Worm (Caenorhabditis elegans) whole organism, mixed stage, embryonic: ENCODE measurements around the gene ZK822.10.

Source experiments
- M03D4.4 ChIP-seq: sonication (generic microtip); optimal IDR thresholded peaks from 2 replicates; lab custom pipeline; 2017; ENCODE audit warnings: mild to moderate bottlenecking, missing genetic modification characterization, missing compliant biosample characterization
- bed-3 ChIP-seq: fragments of 200-800 bp; sonication (Bioruptor generic); optimal IDR thresholded peaks from 3 replicates; lab custom pipeline; 2018; ENCODE audit warnings: mild to moderate bottlenecking, missing genetic modification characterization, moderate library complexity, missing compliant biosample characterization
- blmp-1 ChIP-seq: fragments of 150-350 bp; optimal IDR thresholded peaks from 2 replicates; lab custom pipeline; 2014; ENCODE audit warnings: missing biosample characterization, missing genetic modification characterization
- ceh-39 ChIP-seq: fragments of 150-350 bp; optimal IDR thresholded peaks from 2 replicates; lab custom pipeline; 2014; ENCODE audit warnings: missing biosample characterization, missing genetic modification characterization
- ceh-43 ChIP-seq: fragments of 200-800 bp; sonication (Bioruptor generic); optimal IDR thresholded peaks from 2 replicates; lab custom pipeline; 2018; ENCODE audit warnings: mild to moderate bottlenecking, missing genetic modification characterization, moderate library complexity, missing compliant biosample characterization
- ceh-83 ChIP-seq: fragments of 200-800 bp; sonication (Bioruptor generic); optimal IDR thresholded peaks from 2 replicates; lab custom pipeline; 2018; ENCODE audit warnings: mild to moderate bottlenecking, missing genetic modification characterization, missing compliant biosample characterization
- ces-1 ChIP-seq: fragments of 150-350 bp; optimal IDR thresholded peaks from 2 replicates; lab custom pipeline; 2014; ENCODE audit warnings: missing biosample characterization, missing genetic modification reagents, missing genetic modification characterization
- cnd-1 ChIP-seq: fragments of 200-800 bp; sonication (Bioruptor generic); optimal IDR thresholded peaks from 2 replicates; lab custom pipeline; 2018; ENCODE audit warnings: mild to moderate bottlenecking, missing genetic modification characterization, missing compliant biosample characterization
- drap-1 ChIP-seq: fragments of 200-800 bp; sonication (Bioruptor generic); optimal IDR thresholded peaks from 3 replicates; lab custom pipeline; 2018; ENCODE audit warnings: mild to moderate bottlenecking, missing genetic modification characterization, missing compliant biosample characterization
- elt-1 ChIP-seq: sonication (generic microtip); optimal IDR thresholded peaks from 2 replicates; lab custom pipeline; 2017; ENCODE audit warnings: missing genetic modification characterization, mild to moderate bottlenecking, missing compliant biosample characterization, antibody characterized with exemption, moderate library complexity, borderline replicate concordance; ENCODE audit not compliant: insufficient read depth
- elt-3 ChIP-seq: fragments of 150-350 bp; optimal IDR thresholded peaks from 2 replicates; lab custom pipeline; 2014; ENCODE audit warnings: missing biosample characterization, missing genetic modification characterization
- flh-1 ChIP-seq: fragments of 200-800 bp; sonication (Bioruptor generic); optimal IDR thresholded peaks from 2 replicates; lab custom pipeline; 2018; ENCODE audit warnings: mild to moderate bottlenecking, missing genetic modification characterization, moderate library complexity, missing compliant biosample characterization
- ham-2 ChIP-seq: fragments of 200-800 bp; sonication (Bioruptor generic); optimal IDR thresholded peaks from 2 replicates; lab custom pipeline; 2018; ENCODE audit warnings: mild to moderate bottlenecking, missing genetic modification characterization, missing compliant biosample characterization
- lin-13 ChIP-seq: fragments of 150-350 bp; optimal IDR thresholded peaks from 2 replicates; lab custom pipeline; 2014; ENCODE audit warnings: missing biosample characterization, missing genetic modification characterization
- lin-32 ChIP-seq: fragments of 200-800 bp; sonication (Bioruptor generic); optimal IDR thresholded peaks from 2 replicates; lab custom pipeline; 2018; ENCODE audit warnings: mild to moderate bottlenecking, missing genetic modification characterization, missing compliant biosample characterization
- lsy-2 ChIP-seq: fragments of 150-350 bp; optimal IDR thresholded peaks from 2 replicates; lab custom pipeline; 2014; ENCODE audit warnings: missing biosample characterization, missing genetic modification characterization
- mab-5 ChIP-seq: fragments of 150-350 bp; optimal IDR thresholded peaks from 2 replicates; lab custom pipeline; 2014; ENCODE audit warnings: missing biosample characterization, missing genetic modification characterization
- mls-2 ChIP-seq: sonication (generic microtip); optimal IDR thresholded peaks from 2 replicates; lab custom pipeline; 2016; ENCODE audit warnings: mild to moderate bottlenecking, missing genetic modification characterization, moderate library complexity, missing compliant biosample characterization
- nhr-12 ChIP-seq: fragments of 150-350 bp; optimal IDR thresholded peaks from 2 replicates; lab custom pipeline; 2014; ENCODE audit warnings: missing biosample characterization, missing genetic modification characterization
- nhr-2 ChIP-seq: fragments of 150-350 bp; optimal IDR thresholded peaks from 2 replicates; lab custom pipeline; 2014; ENCODE audit warnings: missing biosample characterization, missing genetic modification characterization
- nhr-237 ChIP-seq: fragments of 150-350 bp; optimal IDR thresholded peaks from 2 replicates; lab custom pipeline; 2014; ENCODE audit warnings: missing biosample characterization, missing genetic modification characterization
- nhr-28 ChIP-seq: fragments of 150-350 bp; optimal IDR thresholded peaks from 2 replicates; lab custom pipeline; 2014; ENCODE audit warnings: missing biosample characterization, missing genetic modification characterization
- nhr-76 ChIP-seq: sonication (generic microtip); optimal IDR thresholded peaks from 2 replicates; lab custom pipeline; 2017; ENCODE audit warnings: missing biosample characterization, missing genetic modification characterization
- pha-4 ChIP-seq: fragments of 150-350 bp; optimal IDR thresholded peaks from 2 replicates; lab custom pipeline; 2018; ENCODE audit warnings: missing biosample characterization, missing genetic modification reagents, missing genetic modification characterization
- sptf-1 ChIP-seq: sonication (generic microtip); optimal IDR thresholded peaks from 2 replicates; lab custom pipeline; 2017; ENCODE audit warnings: mild to moderate bottlenecking, missing genetic modification characterization, moderate library complexity, missing compliant biosample characterization
- tbx-8 ChIP-seq: fragments of 200-800 bp; sonication (Bioruptor generic); optimal IDR thresholded peaks from 2 replicates; lab custom pipeline; 2018; ENCODE audit warnings: mild to moderate bottlenecking, missing genetic modification characterization, moderate library complexity, missing compliant biosample characterization
- unc-120 ChIP-seq: sonication (generic microtip); optimal IDR thresholded peaks from 2 replicates; lab custom pipeline; 2017; ENCODE audit warnings: missing genetic modification characterization, missing compliant biosample characterization; ENCODE audit not compliant: poor library complexity, severe bottlenecking
- unc-39 ChIP-seq: fragments of 150-350 bp; optimal IDR thresholded peaks from 2 replicates; lab custom pipeline; 2014; ENCODE audit warnings: missing biosample characterization, missing genetic modification characterization
- unc-62 ChIP-seq: fragments of 150-350 bp; optimal IDR thresholded peaks from 2 replicates; lab custom pipeline; 2014; ENCODE audit warnings: missing biosample characterization, missing genetic modification reagents, missing genetic modification characterization
- zip-8 ChIP-seq: fragments of 150-350 bp; optimal IDR thresholded peaks from 2 replicates; lab custom pipeline; 2014; ENCODE audit warnings: missing biosample characterization, missing genetic modification characterization
- ztf-11 ChIP-seq: fragments of 150-350 bp; optimal IDR thresholded peaks from 2 replicates; lab custom pipeline; 2014; ENCODE audit warnings: missing biosample characterization, missing genetic modification characterization

The ZK822.10 gene

ce11 chrIV:11871898-11872297 lies 45.0 kb upstream of the ZK822.10 start:
- TF ChIP-seq nhr-12 (tag; lab: Kevin White, UChicago): no peak
- no peak for TF ChIP-seq unc-39 (tag; lab: Kevin White, UChicago)
- TF ChIP-seq ces-1 (GFP tag; lab: Kevin White, UChicago): peak; percentile 58
- TF ChIP-seq lin-32: no peak
- TF ChIP-seq sptf-1 (tag; lab: Kevin White, UChicago): peak; percentile 4
- TF ChIP-seq, all 35 proteins: peak for 2

ce11 chrIV:11877674-11878073 lies 39.3 kb upstream of the ZK822.10 start, which contains the start of gene pph-2:
TSS of gene pph-2 (minus strand) at chrIV:11877774.
- TF ChIP-seq lin-32: no peak
- no peak for TF ChIP-seq nhr-237 (tag; lab: Kevin White, UChicago)
- TF ChIP-seq M03D4.4 (tag; lab: Kevin White, UChicago): no peak
- no peak for TF ChIP-seq lin-13
- TF ChIP-seq pha-4 (tag; lab: Kevin White, UChicago): no peak
- TF ChIP-seq nhr-2 (tag; lab: Kevin White, UChicago): no peak
- no peak for TF ChIP-seq elt-1 (tag; lab: Kevin White, UChicago)
- no peak for TF ChIP-seq cnd-1 (tag; lab: Kevin White, UChicago)
- TF ChIP-seq drap-1 (GFP tag; lab: Kevin White, UChicago): no peak
- TF ChIP-seq tbx-8 (GFP tag; lab: Kevin White, UChicago): no peak
- TF ChIP-seq lsy-2 (tag; lab: Kevin White, UChicago): no peak
- no peak for TF ChIP-seq ces-1 (GFP tag; lab: Kevin White, UChicago)
- TF ChIP-seq flh-1 (GFP tag; lab: Kevin White, UChicago): no peak
- no peak for TF ChIP-seq ceh-83 (GFP tag; lab: Kevin White, UChicago)
- TF ChIP-seq ceh-43 (GFP tag; lab: Kevin White, UChicago): no peak

ce11 chrIV:11878249-11878648 lies 38.7 kb upstream of the ZK822.10 start, which contains the start of gene cutl-27:
TSS of gene cutl-27 (plus strand) at chrIV:11878549.
- no peak for TF ChIP-seq ztf-11 (tag; lab: Kevin White, UChicago)
- no peak for TF ChIP-seq sptf-1 (tag; lab: Kevin White, UChicago)
- TF ChIP-seq unc-39 (tag; lab: Kevin White, UChicago): no peak
- no peak for TF ChIP-seq flh-1 (GFP tag; lab: Kevin White, UChicago)
- no peak for TF ChIP-seq drap-1 (GFP tag; lab: Kevin White, UChicago)
- no peak for TF ChIP-seq ceh-43 (GFP tag; lab: Kevin White, UChicago)
- TF ChIP-seq ceh-39 (tag; lab: Kevin White, UChicago): no peak
- TF ChIP-seq lin-32: no peak
- TF ChIP-seq elt-1 (tag; lab: Kevin White, UChicago): no peak
- no peak for TF ChIP-seq zip-8
- TF ChIP-seq unc-120: no peak
- TF ChIP-seq ceh-83 (GFP tag; lab: Kevin White, UChicago): no peak
- TF ChIP-seq, all 35 proteins: peak for 0

ce11 chrIV:11882534-11882933 lies 34.4 kb upstream of the ZK822.10 start:
- TF ChIP-seq ces-1 (GFP tag; lab: Kevin White, UChicago) (no peak), nhr-237 (tag; lab: Kevin White, UChicago) (no peak), nhr-2 (tag; lab: Kevin White, UChicago) (no peak), bed-3 (GFP tag; lab: Kevin White, UChicago) (no peak), ceh-43 (GFP tag; lab: Kevin White, UChicago) (no peak), tbx-8 (GFP tag; lab: Kevin White, UChicago) (no peak), elt-1 (tag; lab: Kevin White, UChicago) (no peak), zip-8 (no peak), ztf-11 (tag; lab: Kevin White, UChicago) (no peak), drap-1 (GFP tag; lab: Kevin White, UChicago) (no peak), nhr-28 (tag; lab: Kevin White, UChicago) (no peak), lin-13 (no peak), lin-32 (no peak), sptf-1 (tag; lab: Kevin White, UChicago) (no peak), mab-5 (tag; lab: Kevin White, UChicago) (no peak), lsy-2 (tag; lab: Kevin White, UChicago) (no peak), elt-3 (tag; lab: Kevin White, UChicago) (no peak), M03D4.4 (tag; lab: Kevin White, UChicago) (no peak), mls-2 (tag; lab: Kevin White, UChicago) (no peak)

ce11 chrIV:11883478-11883877 lies 33.5 kb upstream of the ZK822.10 start:
- TF ChIP-seq drap-1 (GFP tag; lab: Kevin White, UChicago) (no peak), nhr-76 (tag; lab: Kevin White, UChicago) (no peak), unc-39 (tag; lab: Kevin White, UChicago) (no peak), blmp-1 (tag; lab: Kevin White, UChicago) (peak; percentile 63), ham-2 (peak; percentile 94), unc-62 (GFP tag; lab: Kevin White, UChicago) (peak; percentile 41), elt-1 (tag; lab: Kevin White, UChicago) (peak; percentile 75), mab-5 (tag; lab: Kevin White, UChicago) (no peak)
- TF ChIP-seq, all 35 proteins: peak for 4
